Fruit fly (Drosophila melanogaster) whole organism, embryonic: ENCODE measurements around the gene Sik2.

Source experiments
- cad ChIP-seq: fragments of >200 bp; optimal IDR thresholded peaks from 2 replicates; lab custom pipeline; 2017; ENCODE audit warnings: missing biosample characterization, missing genetic modification characterization
- lov ChIP-seq, 2 experiments: fragments of 200-800 bp in 1 of 2; fragments of >200 bp in 1 of 2; sonication (Bioruptor generic) in 1 of 2; IDR thresholded peaks in 1 of 2; optimal IDR thresholded peaks in 1 of 2; 2 replicates in 1 of 2; 3 replicates in 1 of 2; pipeline versions ENCODE4 v1.3.6 to Lab custom; 2017 to 2022; ENCODE audit warnings: missing biosample characterization in 1 of 2, missing genetic modification characterization in 1 of 2

- TF ChIP-seq cad (GFP tag; lab: Kevin White, UChicago), result no peak
- no peak for TF ChIP-seq lov (optimal IDR thresholded peaks at IDR 0.05; lab: Kevin White, UChicago)
- TF ChIP-seq lov (GFP tag; IDR thresholded peaks at IDR 0.05; lab: Robert Waterston, UW), result no peak
Observed at dm6 chrX:2031308-2031707, 30.4 kb downstream of the Sik2 start.
